Fruit fly (Drosophila melanogaster) whole organism, embryonic: ENCODE data around the gene Papss.
A peak's percentile ranks its signal among the peaks of the same experiment; 100 is the strongest.

Source experiments
- CG14050 ChIP-seq: fragments of 200-800 bp; sonication (Bioruptor generic); IDR thresholded peaks from 3 replicates; pipeline ENCODE4 v1.3.6; 2022; ENCODE audit warnings: missing biosample characterization, missing genetic modification characterization
- CG18011 ChIP-seq: fragments of 200-800 bp; sonication (Bioruptor generic); optimal IDR thresholded peaks from 2 replicates; lab custom pipeline; 2017; ENCODE audit warnings: missing biosample characterization, missing genetic modification characterization, mild to moderate bottlenecking, moderate library complexity, missing genotype
- CG18764 ChIP-seq: fragments of 200-800 bp; sonication (Bioruptor generic); optimal IDR thresholded peaks from 3 replicates; lab custom pipeline; 2016; ENCODE audit warnings: missing biosample characterization, missing genetic modification characterization
- CG34224 ChIP-seq: fragments of 200-800 bp; sonication (Bioruptor generic); IDR thresholded peaks from 3 replicates; pipeline ENCODE4 v1.3.6; 2022; ENCODE audit warnings: missing biosample characterization, missing genetic modification characterization; ENCODE audit not compliant: partially characterized antibody
- CG6765 ChIP-seq: fragments of 200-800 bp; sonication (Bioruptor generic); optimal IDR thresholded peaks from 3 replicates; lab custom pipeline; 2017; ENCODE audit warnings: missing biosample characterization, mild to moderate bottlenecking, missing genetic modification characterization
- CG8765 ChIP-seq: fragments of 200-800 bp; sonication (Bioruptor generic); IDR thresholded peaks from 2 replicates; pipeline ENCODE4 v1.3.6; 2022; ENCODE audit warnings: missing biosample characterization, missing genetic modification characterization
- CG9797 ChIP-seq: fragments of 200-800 bp; sonication (Bioruptor generic); optimal IDR thresholded peaks from 3 replicates; lab custom pipeline; 2018; ENCODE audit warnings: missing biosample characterization, mild to moderate bottlenecking, missing genetic modification characterization
- Dll ChIP-seq: fragments of 200-800 bp; sonication (Bioruptor generic); IDR thresholded peaks from 4 replicates; pipeline ENCODE4 v1.3.6; 2022; ENCODE audit warnings: missing biosample characterization, missing genetic modification characterization; ENCODE audit not compliant: partially characterized antibody
- Fer1 ChIP-seq: fragments of 200-800 bp; sonication (Bioruptor generic); optimal IDR thresholded peaks from 2 replicates; lab custom pipeline; 2017; ENCODE audit warnings: missing biosample characterization, mild to moderate bottlenecking, missing genetic modification characterization
- HmgZ ChIP-seq: fragments of 200-800 bp; sonication (Bioruptor generic); optimal IDR thresholded peaks from 2 replicates; lab custom pipeline; 2018; ENCODE audit warnings: missing biosample characterization, mild to moderate bottlenecking, missing genetic modification characterization
- MTF-1 ChIP-seq: fragments of 200-800 bp; sonication (Bioruptor generic); optimal IDR thresholded peaks from 2 replicates; lab custom pipeline; 2018; ENCODE audit warnings: missing biosample characterization, mild to moderate bottlenecking, missing genetic modification characterization, borderline replicate concordance
- PHDP ChIP-seq: fragments of 200-800 bp; sonication (Bioruptor generic); optimal IDR thresholded peaks from 3 replicates; lab custom pipeline; 2018; ENCODE audit warnings: missing biosample characterization, mild to moderate bottlenecking, missing genetic modification characterization, moderate library complexity
- dpn ChIP-seq, 2 experiments: fragments of 200-800 bp; sonication (Bioruptor generic); optimal IDR thresholded peaks; 3 replicates each; lab custom pipeline; 2016; ENCODE audit warnings: missing biosample characterization in 2 of 2, missing genetic modification characterization in 2 of 2
- exex ChIP-seq: fragments of 200-800 bp; sonication (Bioruptor generic); optimal IDR thresholded peaks from 4 replicates; lab custom pipeline; 2018; ENCODE audit warnings: missing biosample characterization, mild to moderate bottlenecking, missing genetic modification characterization, moderate library complexity
- hbn ChIP-seq: fragments of 200-800 bp; sonication (Bioruptor generic); IDR thresholded peaks from 2 replicates; pipeline ENCODE4 v1.3.6; 2022; ENCODE audit warnings: missing biosample characterization, missing genetic modification characterization; ENCODE audit not compliant: partially characterized antibody
- kni ChIP-seq: fragments of 200-800 bp; sonication (Bioruptor generic); optimal IDR thresholded peaks from 3 replicates; lab custom pipeline; 2017; ENCODE audit warnings: mild to moderate bottlenecking, missing biosample characterization, missing genetic modification reagents, missing genetic modification characterization
- nerfin-1 ChIP-seq: fragments of 200-800 bp; sonication (Bioruptor generic); optimal IDR thresholded peaks from 3 replicates; lab custom pipeline; 2019; ENCODE audit warnings: missing biosample characterization, mild to moderate bottlenecking, missing genetic modification characterization, moderate library complexity
- pfk ChIP-seq: fragments of 200-800 bp; sonication (Bioruptor generic); optimal IDR thresholded peaks from 2 replicates; lab custom pipeline; 2018; ENCODE audit warnings: missing biosample characterization, mild to moderate bottlenecking, missing genetic modification characterization, moderate library complexity
- sisA ChIP-seq: fragments of 200-800 bp; sonication (Bioruptor generic); IDR thresholded peaks from 2 replicates; pipeline ENCODE4 v1.3.6; 2022; ENCODE audit warnings: missing biosample characterization, missing genetic modification characterization
- sna ChIP-seq: fragments of 200-800 bp; sonication (Bioruptor generic); IDR thresholded peaks from 2 replicates; pipeline ENCODE4 v1.3.6; 2022; ENCODE audit warnings: missing biosample characterization, missing genetic modification characterization; ENCODE audit not compliant: partially characterized antibody

The Papss gene

dm6 chr3L:19910054-19910414, 64.9 kb downstream of the Papss start, which contains the start of the genes Mi-2 and Prp3 (continued):
- no peak for TF ChIP-seq CG8765 (GFP tag; lab: Robert Waterston, UW)
- no peak for TF ChIP-seq sna
- peak; percentile 40; the same call in 1 of the 3 replicates for TF ChIP-seq CG34224 (GFP tag; lab: Robert Waterston, UW)
- peak in 1 of 2 experiments; percentile 17 for TF ChIP-seq dpn (GFP tag; optimal IDR thresholded peaks at IDR 0.05; lab: Kevin White, UChicago)
- peak; percentile 38 for TF ChIP-seq Fer1 (GFP tag; lab: Kevin White, UChicago)
- no peak for TF ChIP-seq CG14050
- TF ChIP-seq Dll (GFP tag; lab: Robert Waterston, UW), result no peak
- TF ChIP-seq CG9797 (GFP tag; lab: Kevin White, UChicago), result peak; percentile 86
- no peak for TF ChIP-seq sisA (GFP tag; lab: Robert Waterston, UW)
- peak; percentile 53 for TF ChIP-seq nerfin-1 (tag; lab: Kevin White, UChicago)
- TF ChIP-seq HmgZ (tag; lab: Kevin White, UChicago), result peak; percentile 69
- TF ChIP-seq hbn, result no peak
- no peak for TF ChIP-seq MTF-1 (GFP tag; lab: Kevin White, UChicago)
- TF ChIP-seq kni, result no peak
- peak; percentile 40 for TF ChIP-seq pfk (GFP tag; lab: Kevin White, UChicago)
- TF ChIP-seq exex (tag; lab: Kevin White, UChicago), result no peak
- no peak for TF ChIP-seq CG18011 (GFP tag; lab: Kevin White, UChicago)
- no peak for TF ChIP-seq CG6765 (GFP tag; lab: Kevin White, UChicago)
- TF ChIP-seq CG18764 (GFP tag; lab: Kevin White, UChicago), result no peak
- TF ChIP-seq PHDP (tag; lab: Kevin White, UChicago), result no peak
